Worm (Caenorhabditis elegans): ENCODE measurements around the gene Y77E11A.12.

Gene Y77E11A.12

DNA sequence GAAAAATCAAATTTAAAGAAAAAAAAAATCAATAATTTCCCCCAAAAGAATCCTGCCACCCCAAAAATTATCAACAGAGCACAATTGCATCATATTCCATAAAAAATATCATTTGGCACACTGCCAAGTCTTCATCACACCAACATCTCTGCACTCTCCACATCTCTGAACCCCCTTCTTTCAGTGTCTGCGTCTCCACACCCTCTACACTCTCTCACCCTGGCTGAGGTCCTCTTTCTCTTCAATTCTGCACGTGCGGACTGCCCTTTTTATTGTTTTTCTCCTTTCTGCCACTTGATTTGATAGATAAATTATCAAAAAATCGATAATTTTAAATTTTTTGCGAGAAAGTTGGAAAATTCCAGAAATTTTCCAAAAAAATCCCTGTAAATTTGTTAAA, 22.5 kb upstream of the Y77E11A.12 start, which contains the start of gene hxk-3 (continued):
- TF ChIP-seq pha-4 (tag; optimal IDR thresholded peaks at IDR 0.05): no peak
- TF ChIP-seq ztf-25 (GFP tag; IDR thresholded peaks at IDR 0.05): no peak
- TF ChIP-seq sdz-38 (tag; optimal IDR thresholded peaks at IDR 0.05): no peak
- peak; percentile 22 for TF ChIP-seq lin-54 (GFP tag; optimal IDR thresholded peaks at IDR 0.05)
- no peak for TF ChIP-seq hmg-20 (GFP tag; IDR thresholded peaks at IDR 0.05)
- TF ChIP-seq sea-2 (GFP tag; IDR thresholded peaks at IDR 0.05): no peak
- TF ChIP-seq bed-2 (GFP tag; IDR thresholded peaks at IDR 0.05): no peak
- TF ChIP-seq ceh-27 (GFP tag; optimal IDR thresholded peaks at IDR 0.05): peak; percentile 49
- no peak for TF ChIP-seq B0035.1 (tag; optimal IDR thresholded peaks at IDR 0.05)
- no peak for TF ChIP-seq ceh-100 (GFP tag; IDR thresholded peaks at IDR 0.05)
- peak; percentile 56 for TF ChIP-seq attf-5 (GFP tag; optimal IDR thresholded peaks at IDR 0.05)
- no peak for TF ChIP-seq Y95B8A.8 (GFP tag; IDR thresholded peaks at IDR 0.05)
- no peak for TF ChIP-seq Y53G8AR.9 (GFP tag; conservative IDR thresholded peaks at IDR 0.05)
- no peak for TF ChIP-seq attf-6 (GFP tag; IDR thresholded peaks at IDR 0.05)
- TF ChIP-seq ceh-40 (GFP tag; IDR thresholded peaks at IDR 0.05): no peak
- peak; percentile 1 for TF ChIP-seq athp-1 (tag; optimal IDR thresholded peaks at IDR 0.05)
- TF ChIP-seq pbrm-1 (GFP tag; IDR thresholded peaks at IDR 0.05): no peak
- TF ChIP-seq lsl-1 (GFP tag; optimal IDR thresholded peaks at IDR 0.05): no peak
- no peak for TF ChIP-seq snpc-1.1 (tag; optimal IDR thresholded peaks at IDR 0.05; ENCODE audit: insufficient read depth)
- no peak for TF ChIP-seq atf-7 (tag; optimal IDR thresholded peaks at IDR 0.05)
- TF ChIP-seq lin-26 (GFP tag; IDR thresholded peaks at IDR 0.05): no peak
- no peak for TF ChIP-seq madf-3 (GFP tag; IDR thresholded peaks at IDR 0.05)
- TF ChIP-seq F39B2.1 (GFP tag; IDR thresholded peaks at IDR 0.05): no peak
- TF ChIP-seq T07F8.4 (tag; optimal IDR thresholded peaks at IDR 0.05): no peak
- no peak for TF ChIP-seq repo-1 (tag; optimal IDR thresholded peaks at IDR 0.05)
- no peak for TF ChIP-seq snpc-4 (GFP tag; optimal IDR thresholded peaks at IDR 0.05)
- peak in 1 of 4 experiments; percentile 24 for TF ChIP-seq snpc-4 (tag; optimal IDR thresholded peaks at IDR 0.05)
- no peak for TF ChIP-seq nhr-90 (tag; optimal IDR thresholded peaks at IDR 0.05)
- TF ChIP-seq bed-1 (GFP tag; IDR thresholded peaks at IDR 0.05): no peak
- no peak for TF ChIP-seq mxl-1 (tag; optimal IDR thresholded peaks at IDR 0.05)
- no peak for TF ChIP-seq unc-130 (GFP tag; optimal IDR thresholded peaks at IDR 0.05)
- peak; percentile 33 for TF ChIP-seq K12H6.12 (tag; optimal IDR thresholded peaks at IDR 0.05)
- TF ChIP-seq dox-1 (GFP tag; IDR thresholded peaks at IDR 0.05): peak; percentile 51
- no peak for TF ChIP-seq F10E7.11 (tag; optimal IDR thresholded peaks at IDR 0.05)
- TF ChIP-seq fkh-3 (tag; optimal IDR thresholded peaks at IDR 0.05): no peak
- no peak for TF ChIP-seq mes-4 (tag; optimal IDR thresholded peaks at IDR 0.05)
- TF ChIP-seq ztf-6 (GFP tag; IDR thresholded peaks at IDR 0.05): no peak
- TF ChIP-seq egrh-3 (GFP tag; IDR thresholded peaks at IDR 0.05): no peak
- TF ChIP-seq mel-28 (tag; optimal IDR thresholded peaks at IDR 0.05; ENCODE audit: borderline replicate concordance): no peak
- TF ChIP-seq K11D2.4 (GFP tag; IDR thresholded peaks at IDR 0.05): no peak
- TF ChIP-seq Y79H2A.3 (GFP tag; conservative IDR thresholded peaks at IDR 0.05): no peak
- TF ChIP-seq somi-1 (GFP tag; optimal IDR thresholded peaks at IDR 0.05): no peak
- no peak for TF ChIP-seq snpc-1.3 (tag; optimal IDR thresholded peaks at IDR 0.05; ENCODE audit: insufficient read depth)
- TF ChIP-seq dpff-1 (tag; optimal IDR thresholded peaks at IDR 0.05): no peak
- no peak for TF ChIP-seq hlh-12 (tag; optimal IDR thresholded peaks at IDR 0.05)
- TF ChIP-seq cebp-1 (GFP tag; IDR thresholded peaks at IDR 0.05): no peak
- TF ChIP-seq cebp-1 (tag; optimal IDR thresholded peaks at IDR 0.05): peak; percentile 44
- TF ChIP-seq ets-4 (GFP tag; optimal IDR thresholded peaks at IDR 0.05): no peak
- no peak for TF ChIP-seq C06A6.2 (GFP tag; conservative IDR thresholded peaks at IDR 0.05)
- TF ChIP-seq let-607 (tag; optimal IDR thresholded peaks at IDR 0.05): no peak

Data from whole organism, young adult.